Worm (Caenorhabditis elegans) whole organism, L2 larva: ENCODE results near the gene F37B12.1.

Experiments
- C34F6.9 ChIP-seq: fragments of 150-350 bp; optimal IDR thresholded peaks from 2 replicates; lab custom pipeline; 2014; ENCODE audit warnings: missing biosample characterization, missing genetic modification characterization
- F13H6.1 ChIP-seq: sonication (generic microtip); optimal IDR thresholded peaks from 2 replicates; lab custom pipeline; 2016; ENCODE audit warnings: missing genetic modification characterization, missing compliant biosample characterization
- Y55F3AM.14 ChIP-seq: fragments of 200-800 bp; sonication (Bioruptor generic); optimal IDR thresholded peaks from 2 replicates; lab custom pipeline; 2018; ENCODE audit warnings: mild to moderate bottlenecking, missing genetic modification characterization, missing compliant biosample characterization
- alr-1 ChIP-seq: fragments of 150-350 bp; optimal IDR thresholded peaks from 2 replicates; lab custom pipeline; 2014; ENCODE audit warnings: missing biosample characterization, missing genetic modification characterization
- aly-2 ChIP-seq: fragments of 150-350 bp; optimal IDR thresholded peaks from 2 replicates; lab custom pipeline; 2014; ENCODE audit warnings: missing biosample characterization, missing genetic modification characterization
- ama-1 ChIP-seq: fragments of 150-350 bp; optimal IDR thresholded peaks from 2 replicates; lab custom pipeline; 2018; ENCODE audit warnings: inconsistent platforms
- blmp-1 ChIP-seq: sonication (generic microtip); optimal IDR thresholded peaks from 2 replicates; lab custom pipeline; 2017; ENCODE audit warnings: missing genetic modification characterization, mild to moderate bottlenecking, missing compliant biosample characterization, antibody characterized with exemption, moderate library complexity; ENCODE audit not compliant: insufficient read depth
- ceh-82 ChIP-seq: fragments of 150-350 bp; optimal IDR thresholded peaks from 2 replicates; lab custom pipeline; 2014; ENCODE audit warnings: missing biosample characterization, missing genetic modification characterization
- dmd-4 ChIP-seq: sonication (generic microtip); optimal IDR thresholded peaks from 2 replicates; lab custom pipeline; 2017; ENCODE audit warnings: missing biosample characterization, missing genetic modification characterization
- egl-27 ChIP-seq: sonication (generic microtip); optimal IDR thresholded peaks from 3 replicates; lab custom pipeline; 2017; ENCODE audit warnings: missing biosample characterization, missing genetic modification reagents, missing genetic modification characterization
- elt-1 ChIP-seq: fragments of 150-350 bp; optimal IDR thresholded peaks from 2 replicates; lab custom pipeline; 2014; ENCODE audit warnings: missing biosample characterization, missing genetic modification characterization
- fos-1 ChIP-seq: fragments of 150-350 bp; optimal IDR thresholded peaks from 2 replicates; lab custom pipeline; 2014; ENCODE audit warnings: missing biosample characterization, missing genetic modification characterization
- gmeb-1 ChIP-seq: fragments of 150-350 bp; optimal IDR thresholded peaks from 2 replicates; lab custom pipeline; 2014; ENCODE audit warnings: missing biosample characterization, missing genetic modification characterization
- lin-11 ChIP-seq: fragments of 150-350 bp; sonication (generic microtip); optimal IDR thresholded peaks from 2 replicates; lab custom pipeline; 2014; ENCODE audit warnings: missing biosample characterization, missing genetic modification characterization, inconsistent platforms, mixed read lengths
- lin-39 ChIP-seq: fragments of 150-350 bp; optimal IDR thresholded peaks from 2 replicates; lab custom pipeline; 2014; ENCODE audit warnings: missing biosample characterization, missing genetic modification reagents, missing genetic modification characterization
- lsy-2 ChIP-seq, 2 experiments: fragments of 150-350 bp in 1 of 2; sonication (generic microtip) in 1 of 2; optimal IDR thresholded peaks; 2 replicates each; lab custom pipeline; 2014 to 2017; ENCODE audit warnings: missing biosample characterization in 2 of 2, missing genetic modification characterization in 2 of 2
- mab-5 ChIP-seq: fragments of 150-350 bp; optimal IDR thresholded peaks from 2 replicates; lab custom pipeline; 2014; ENCODE audit warnings: missing biosample characterization, missing genetic modification characterization
- mbf-1 ChIP-seq: sonication (generic microtip); optimal IDR thresholded peaks from 2 replicates; lab custom pipeline; 2017; ENCODE audit warnings: missing biosample characterization, missing genetic modification characterization
- mdl-1 ChIP-seq, 2 experiments: fragments of 150-350 bp in 1 of 2; sonication (generic microtip) in 1 of 2; optimal IDR thresholded peaks; 2 replicates each; lab custom pipeline; 2017; ENCODE audit warnings: missing biosample characterization in 2 of 2, missing genetic modification characterization in 2 of 2
- nhr-10 ChIP-seq: sonication (generic microtip); optimal IDR thresholded peaks from 2 replicates; lab custom pipeline; 2017; ENCODE audit warnings: missing biosample characterization, missing genetic modification characterization
- nhr-11 ChIP-seq: fragments of 150-350 bp; optimal IDR thresholded peaks from 2 replicates; lab custom pipeline; 2014; ENCODE audit warnings: missing biosample characterization, missing genetic modification characterization
- nhr-12 ChIP-seq: fragments of 150-350 bp; optimal IDR thresholded peaks from 2 replicates; lab custom pipeline; 2014; ENCODE audit warnings: missing biosample characterization, missing genetic modification characterization
- nhr-129 ChIP-seq: fragments of 150-350 bp; optimal IDR thresholded peaks from 2 replicates; lab custom pipeline; 2014; ENCODE audit warnings: missing biosample characterization, missing genetic modification characterization
- nhr-21 ChIP-seq: fragments of 150-350 bp; optimal IDR thresholded peaks from 2 replicates; lab custom pipeline; 2014; ENCODE audit warnings: missing biosample characterization, missing genetic modification characterization
- nhr-23 ChIP-seq: fragments of 150-350 bp; optimal IDR thresholded peaks from 2 replicates; lab custom pipeline; 2014; ENCODE audit warnings: missing biosample characterization, missing genetic modification reagents, missing genetic modification characterization
- nhr-237 ChIP-seq: fragments of 150-350 bp; optimal IDR thresholded peaks from 2 replicates; lab custom pipeline; 2014; ENCODE audit warnings: missing biosample characterization, missing genetic modification characterization
- nhr-25 ChIP-seq: fragments of 150-350 bp; sonication (generic microtip); optimal IDR thresholded peaks from 3 replicates; lab custom pipeline; 2014; ENCODE audit warnings: missing biosample characterization, missing genetic modification characterization
- peb-1 ChIP-seq: fragments of 150-350 bp; optimal IDR thresholded peaks from 2 replicates; lab custom pipeline; 2014; ENCODE audit warnings: missing biosample characterization, missing genetic modification characterization
- sem-4 ChIP-seq: fragments of 150-350 bp; optimal IDR thresholded peaks from 2 replicates; lab custom pipeline; 2014; ENCODE audit warnings: missing biosample characterization, missing genetic modification reagents, missing genetic modification characterization
- sma-9 ChIP-seq, 2 experiments: fragments of 150-350 bp in 1 of 2; sonication (generic microtip) in 1 of 2; optimal IDR thresholded peaks; 2 replicates each; lab custom pipeline; 2014 to 2016; ENCODE audit warnings: missing genetic modification characterization in 2 of 2, mild to moderate bottlenecking in 1 of 2, missing biosample characterization in 1 of 2, missing compliant biosample characterization in 1 of 2, missing genetic modification reagents in 1 of 2, moderate library complexity in 1 of 2
- unc-39 ChIP-seq: fragments of 150-350 bp; optimal IDR thresholded peaks from 2 replicates; lab custom pipeline; 2014; ENCODE audit warnings: missing biosample characterization, missing genetic modification characterization
- unc-55 ChIP-seq: fragments of 150-350 bp; sonication (generic microtip); optimal IDR thresholded peaks from 3 replicates; lab custom pipeline; 2014; ENCODE audit warnings: missing biosample characterization, missing genetic modification reagents, missing genetic modification characterization
- unc-62 ChIP-seq: fragments of 150-350 bp; optimal IDR thresholded peaks from 2 replicates; lab custom pipeline; 2014; ENCODE audit warnings: missing biosample characterization, missing genetic modification reagents, missing genetic modification characterization
- ztf-4 ChIP-seq: fragments of 150-350 bp; optimal IDR thresholded peaks from 2 replicates; lab custom pipeline; 2014; ENCODE audit warnings: missing biosample characterization, missing genetic modification characterization

F37B12.1 gene

ce11 chrII:9014877-9015505 lies 14.1 kb downstream of the F37B12.1 start:
- TF ChIP-seq aly-2 (tag; lab: Kevin White, UChicago), result no peak
- no peak for TF ChIP-seq mdl-1 (tag; optimal IDR thresholded peaks at IDR 0.05; lab: Kevin White, UChicago)
- TF ChIP-seq nhr-11 (tag; lab: Kevin White, UChicago), result no peak
- no peak for TF ChIP-seq alr-1
- no peak for TF ChIP-seq peb-1 (tag; lab: Kevin White, UChicago)
- peak; percentile 4 for TF ChIP-seq F13H6.1
- TF ChIP-seq sma-9 (GFP tag; optimal IDR thresholded peaks at IDR 0.05; lab: Kevin White, UChicago), result peak; percentile 46
- TF ChIP-seq sma-9 (tag; optimal IDR thresholded peaks at IDR 0.05; lab: Kevin White, UChicago), result no peak
- no peak for TF ChIP-seq gmeb-1 (tag; lab: Kevin White, UChicago)
- TF ChIP-seq lsy-2 (tag; optimal IDR thresholded peaks at IDR 0.05; lab: Kevin White, UChicago), result no peak
- no peak for TF ChIP-seq Y55F3AM.14 (GFP tag; lab: Kevin White, UChicago)
- TF ChIP-seq egl-27, result no peak
- no peak for TF ChIP-seq nhr-129 (tag; lab: Kevin White, UChicago)
- no peak for TF ChIP-seq unc-62 (GFP tag; lab: Kevin White, UChicago)
- peak; percentile 15 for TF ChIP-seq fos-1 (tag; lab: Kevin White, UChicago)
- TF ChIP-seq lin-11 (tag; lab: Kevin White, UChicago), result no peak
- TF ChIP-seq dmd-4 (tag; lab: Kevin White, UChicago), result no peak

DNA sequence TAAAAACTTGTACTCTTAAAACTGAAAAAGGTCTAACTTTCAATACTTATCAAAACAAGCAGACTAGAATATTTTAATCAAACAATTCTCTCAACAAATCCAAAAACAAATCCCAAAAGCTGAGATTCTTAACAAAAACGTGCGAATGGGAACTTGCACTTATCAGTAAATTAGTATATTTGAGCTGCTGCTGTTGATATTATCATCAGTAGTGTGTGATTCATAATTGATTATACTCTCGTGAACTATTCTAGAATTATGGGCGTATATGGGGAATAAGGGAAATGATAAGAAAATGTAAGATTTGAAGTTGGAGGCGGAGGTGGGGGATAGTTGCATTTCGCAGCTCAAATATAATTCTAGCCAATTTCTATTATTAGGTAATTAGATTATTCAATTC lies 14.9 kb downstream of the F37B12.1 start:
- TF ChIP-seq fos-1 (tag; lab: Kevin White, UChicago) (peak; percentile 74), gmeb-1 (tag; lab: Kevin White, UChicago) (no peak), blmp-1 (tag; lab: Kevin White, UChicago) (no peak), ama-1 (lab: Kevin White, UChicago) (no peak), nhr-12 (tag; lab: Kevin White, UChicago) (no peak)

- TF ChIP-seq mdl-1 (tag; optimal IDR thresholded peaks at IDR 0.05; lab: Kevin White, UChicago), result peak in 1 of 2 experiments; percentile 22
- peak; percentile 29 for TF ChIP-seq lin-11 (tag; lab: Kevin White, UChicago)
- TF ChIP-seq lsy-2 (tag; optimal IDR thresholded peaks at IDR 0.05; lab: Kevin White, UChicago), result peak in 1 of 2 experiments; percentile 24
- TF ChIP-seq nhr-129 (tag; lab: Kevin White, UChicago), result peak; percentile 37
- TF ChIP-seq nhr-21 (tag; lab: Kevin White, UChicago), result no peak
- peak; percentile 55 for TF ChIP-seq F13H6.1
- TF ChIP-seq nhr-237, result no peak
- peak; percentile 18 for TF ChIP-seq C34F6.9 (tag; lab: Kevin White, UChicago)
- TF ChIP-seq sem-4 (tag; lab: Kevin White, UChicago), result no peak
- TF ChIP-seq blmp-1 (tag; lab: Kevin White, UChicago), result no peak
- TF ChIP-seq sma-9 (GFP tag; optimal IDR thresholded peaks at IDR 0.05; lab: Kevin White, UChicago), result peak; percentile 33
- no peak for TF ChIP-seq sma-9 (tag; optimal IDR thresholded peaks at IDR 0.05; lab: Kevin White, UChicago)
Observed at ce11 chrII:9013341-9013740, 15.7 kb downstream of the F37B12.1 start.

DNA sequence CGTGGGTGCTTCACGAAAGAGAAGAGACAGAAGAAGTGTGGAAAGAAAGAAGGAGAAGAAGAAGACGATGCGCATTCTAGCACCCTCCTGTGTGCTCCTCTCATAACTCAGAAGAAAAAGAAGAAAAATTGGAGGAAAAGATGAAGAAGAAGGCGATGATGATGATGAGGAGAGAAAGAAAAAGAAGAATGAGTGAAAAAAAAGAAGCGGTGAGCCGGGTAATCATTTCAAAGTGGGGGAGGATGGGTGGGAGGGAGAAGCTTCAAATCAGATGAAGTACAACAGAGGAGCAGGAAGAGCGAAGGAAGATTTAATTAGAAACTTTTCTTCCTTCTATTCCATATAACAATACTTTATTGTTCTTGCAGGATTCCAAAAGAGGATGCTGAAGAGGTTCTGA lies 18.4 kb downstream of the F37B12.1 start:
- no peak for TF ChIP-seq blmp-1 (tag; lab: Kevin White, UChicago)
- TF ChIP-seq unc-55 (GFP tag; lab: Kevin White, UChicago), result peak; percentile 71
- peak; percentile 23 for TF ChIP-seq nhr-129 (tag; lab: Kevin White, UChicago)

ce11 chrII:9009976-9010702 lies 18.9 kb downstream of the F37B12.1 start:
- TF ChIP-seq nhr-23 (tag; lab: Kevin White, UChicago), result no peak
- no peak for TF ChIP-seq ama-1 (lab: Kevin White, UChicago)
- no peak for TF ChIP-seq mbf-1 (tag; lab: Kevin White, UChicago)
- no peak for TF ChIP-seq alr-1
- no peak for TF ChIP-seq ztf-4 (tag; lab: Kevin White, UChicago)
- TF ChIP-seq ceh-82, result no peak
- TF ChIP-seq elt-1 (tag; lab: Kevin White, UChicago), result no peak
- no peak for TF ChIP-seq aly-2 (tag; lab: Kevin White, UChicago)
- peak in 1 of 2 experiments; percentile 12 for TF ChIP-seq lsy-2 (tag; optimal IDR thresholded peaks at IDR 0.05; lab: Kevin White, UChicago)
- no peak for TF ChIP-seq dmd-4 (tag; lab: Kevin White, UChicago)
- TF ChIP-seq nhr-12 (tag; lab: Kevin White, UChicago), result no peak
- TF ChIP-seq fos-1 (tag; lab: Kevin White, UChicago), result no peak
- no peak for TF ChIP-seq gmeb-1 (tag; lab: Kevin White, UChicago)
- TF ChIP-seq mab-5 (tag; lab: Kevin White, UChicago), result no peak
- no peak for TF ChIP-seq egl-27
- no peak for TF ChIP-seq nhr-25 (tag; lab: Kevin White, UChicago)
- no peak for TF ChIP-seq nhr-10 (tag; lab: Kevin White, UChicago)
- no peak for TF ChIP-seq unc-39 (tag; lab: Kevin White, UChicago)
- TF ChIP-seq lin-39 (tag; lab: Kevin White, UChicago), result no peak
- TF ChIP-seq unc-55 (GFP tag; lab: Kevin White, UChicago), result no peak
- no peak for TF ChIP-seq sem-4 (tag; lab: Kevin White, UChicago)
- TF ChIP-seq nhr-11 (tag; lab: Kevin White, UChicago), result no peak
- TF ChIP-seq F13H6.1, result no peak
- TF ChIP-seq nhr-21 (tag; lab: Kevin White, UChicago), result peak; percentile 41
- peak; percentile 4 for TF ChIP-seq Y55F3AM.14 (GFP tag; lab: Kevin White, UChicago)
